Worm (Caenorhabditis elegans) whole organism, late embryonic: ENCODE measurements around the gene F52D1.2.

Experiments used
- ceh-18 ChIP-seq: sonication (generic microtip); optimal IDR thresholded peaks from 2 replicates; lab custom pipeline; 2016; ENCODE audit warnings: missing genetic modification characterization, missing compliant biosample characterization
- lin-11 ChIP-seq: fragments of 200-800 bp; sonication (Bioruptor generic); optimal IDR thresholded peaks from 2 replicates; lab custom pipeline; 2018; ENCODE audit warnings: mild to moderate bottlenecking, missing genetic modification characterization, missing compliant biosample characterization
- pag-3 ChIP-seq: sonication (generic microtip); optimal IDR thresholded peaks from 2 replicates; lab custom pipeline; 2016; ENCODE audit warnings: missing compliant biosample characterization, missing genetic modification characterization, borderline replicate concordance
- pha-4 ChIP-seq: fragments of 150-350 bp; optimal IDR thresholded peaks from 2 replicates; lab custom pipeline; 2018; ENCODE audit warnings: missing biosample characterization, missing genetic modification reagents, missing genetic modification characterization
- unc-86 ChIP-seq: sonication (generic microtip); optimal IDR thresholded peaks from 2 replicates; lab custom pipeline; 2016; ENCODE audit warnings: missing genetic modification characterization, missing compliant biosample characterization

DNA sequence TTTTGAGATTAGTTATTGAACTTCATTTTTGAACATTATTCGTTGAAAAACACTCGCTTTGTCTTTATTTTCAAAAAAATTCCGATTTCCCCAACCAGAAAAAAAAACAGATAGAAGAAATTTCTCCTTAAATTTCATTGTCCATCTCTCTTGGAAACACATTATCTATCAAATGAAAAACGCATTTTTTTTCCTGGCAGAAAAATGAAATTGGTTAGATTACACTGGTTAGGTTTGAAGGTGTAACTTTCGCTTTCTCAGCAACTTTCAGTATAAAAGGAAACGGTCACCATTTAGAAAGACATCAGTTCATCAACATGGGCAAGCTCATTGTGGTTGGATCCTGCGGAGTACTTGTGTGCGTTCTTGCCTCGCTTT is 28.6 kb downstream of the F52D1.2 start, which contains the start of gene col-19:
- TF ChIP-seq pha-4 (tag; lab: Kevin White, UChicago) (no peak), ceh-18 (tag; lab: Kevin White, UChicago) (no peak), unc-86 (tag; lab: Kevin White, UChicago) (no peak), lin-11 (tag; lab: Kevin White, UChicago) (no peak), pag-3 (tag; lab: Kevin White, UChicago) (no peak)
